Worm (Caenorhabditis elegans) whole organism, late embryonic: ENCODE data around the gene ech-3.

Source experiments
- C08G9.2 ChIP-seq: sonication (generic microtip); optimal IDR thresholded peaks from 2 replicates; lab custom pipeline; 2016; ENCODE audit warnings: mild to moderate bottlenecking, missing genetic modification characterization, moderate library complexity, missing compliant biosample characterization
- C38D4.7 ChIP-seq: fragments of 200-800 bp; sonication (Bioruptor generic); optimal IDR thresholded peaks from 2 replicates; lab custom pipeline; 2018; ENCODE audit warnings: mild to moderate bottlenecking, missing genetic modification characterization, moderate library complexity, missing compliant biosample characterization
- K02D7.2 ChIP-seq: sonication (generic microtip); optimal IDR thresholded peaks from 2 replicates; lab custom pipeline; 2017; ENCODE audit warnings: mild to moderate bottlenecking, missing genetic modification characterization, missing compliant biosample characterization
- Y22D7AL.16 ChIP-seq: sonication (generic microtip); optimal IDR thresholded peaks from 2 replicates; lab custom pipeline; 2016; ENCODE audit warnings: missing genetic modification characterization, missing compliant biosample characterization
- ahr-1 ChIP-seq: sonication (generic microtip); optimal IDR thresholded peaks from 2 replicates; lab custom pipeline; 2016; ENCODE audit warnings: missing genetic modification characterization, missing compliant biosample characterization
- ceh-14 ChIP-seq: sonication (generic microtip); optimal IDR thresholded peaks from 2 replicates; lab custom pipeline; 2016; ENCODE audit warnings: missing genotype, missing genetic modification characterization, missing compliant biosample characterization
- ceh-22 ChIP-seq: sonication (generic microtip); optimal IDR thresholded peaks from 2 replicates; lab custom pipeline; 2017; ENCODE audit warnings: missing biosample characterization, missing genetic modification characterization
- ceh-31 ChIP-seq: sonication (generic microtip); optimal IDR thresholded peaks from 2 replicates; lab custom pipeline; 2016; ENCODE audit warnings: missing genetic modification characterization, missing compliant biosample characterization
- ceh-34 ChIP-seq: sonication (generic microtip); optimal IDR thresholded peaks from 2 replicates; lab custom pipeline; 2016; ENCODE audit warnings: mild to moderate bottlenecking, missing genetic modification characterization, missing compliant biosample characterization
- ceh-45 ChIP-seq: fragments of 200-800 bp; sonication (Bioruptor generic); IDR thresholded peaks from 2 replicates; pipeline ENCODE4 v1.3.6; 2022; ENCODE audit warnings: missing genetic modification reagents, missing genetic modification characterization, missing compliant biosample characterization
- ceh-48 ChIP-seq: sonication (generic microtip); optimal IDR thresholded peaks from 2 replicates; lab custom pipeline; 2016; ENCODE audit warnings: missing genetic modification characterization, inconsistent platforms, missing compliant biosample characterization
- ceh-6 ChIP-seq: fragments of 200-800 bp; sonication (Bioruptor generic); optimal IDR thresholded peaks from 2 replicates; lab custom pipeline; 2018; ENCODE audit warnings: mild to moderate bottlenecking, missing genetic modification characterization, missing compliant biosample characterization
- ceh-9 ChIP-seq: sonication (generic microtip); optimal IDR thresholded peaks from 2 replicates; lab custom pipeline; 2016; ENCODE audit warnings: mild to moderate bottlenecking, missing genetic modification characterization, inconsistent platforms, missing compliant biosample characterization
- elt-4 ChIP-seq: sonication (generic microtip); optimal IDR thresholded peaks from 2 replicates; lab custom pipeline; 2016; ENCODE audit warnings: missing genetic modification characterization, missing compliant biosample characterization
- ets-4 ChIP-seq: sonication (generic microtip); optimal IDR thresholded peaks from 2 replicates; lab custom pipeline; 2016; ENCODE audit warnings: missing genetic modification characterization, missing compliant biosample characterization
- eyg-1 ChIP-seq: sonication (generic microtip); optimal IDR thresholded peaks from 2 replicates; lab custom pipeline; 2016; ENCODE audit warnings: missing genotype, missing genetic modification characterization, missing compliant biosample characterization
- fkh-10 ChIP-seq: fragments of 150-350 bp; optimal IDR thresholded peaks from 2 replicates; lab custom pipeline; 2014; ENCODE audit warnings: missing biosample characterization, missing genetic modification reagents, missing genetic modification characterization
- fkh-6 ChIP-seq: sonication (generic microtip); optimal IDR thresholded peaks from 2 replicates; lab custom pipeline; 2016; ENCODE audit warnings: missing genetic modification characterization, missing compliant biosample characterization
- gmeb-2 ChIP-seq: sonication (generic microtip); optimal IDR thresholded peaks from 2 replicates; lab custom pipeline; 2016; ENCODE audit warnings: missing genetic modification characterization, inconsistent platforms, missing compliant biosample characterization
- odd-2 ChIP-seq: sonication (generic microtip); optimal IDR thresholded peaks from 2 replicates; lab custom pipeline; 2017; ENCODE audit warnings: antibody characterized with exemption, mild to moderate bottlenecking, missing genetic modification characterization, missing compliant biosample characterization
- pat-9 ChIP-seq: fragments of 200-800 bp; sonication (Bioruptor generic); optimal IDR thresholded peaks from 2 replicates; lab custom pipeline; 2018; ENCODE audit warnings: mild to moderate bottlenecking, missing genetic modification characterization, moderate library complexity, missing compliant biosample characterization
- pha-2 ChIP-seq: sonication (generic microtip); optimal IDR thresholded peaks from 2 replicates; lab custom pipeline; 2017; ENCODE audit warnings: mild to moderate bottlenecking, missing genetic modification characterization, missing compliant biosample characterization
- pha-4 ChIP-seq: fragments of 150-350 bp; optimal IDR thresholded peaks from 2 replicates; lab custom pipeline; 2018; ENCODE audit warnings: missing biosample characterization, missing genetic modification reagents, missing genetic modification characterization
- pqm-1 ChIP-seq: sonication (generic microtip); optimal IDR thresholded peaks from 2 replicates; lab custom pipeline; 2016; ENCODE audit warnings: missing genetic modification characterization, missing compliant biosample characterization
- ref-2 ChIP-seq: sonication (generic microtip); optimal IDR thresholded peaks from 2 replicates; lab custom pipeline; 2016; ENCODE audit warnings: missing genetic modification characterization, missing compliant biosample characterization
- sox-2 ChIP-seq: fragments of 200-800 bp; sonication (Bioruptor generic); IDR thresholded peaks from 2 replicates; pipeline ENCODE4 v1.3.6; 2022; ENCODE audit warnings: missing genetic modification reagents, missing genetic modification characterization, missing compliant biosample characterization
- sox-4 ChIP-seq: sonication (generic microtip); optimal IDR thresholded peaks from 2 replicates; lab custom pipeline; 2017; ENCODE audit warnings: mild to moderate bottlenecking, missing genetic modification characterization, inconsistent platforms, missing compliant biosample characterization
- syd-9 ChIP-seq: sonication (generic microtip); optimal IDR thresholded peaks from 2 replicates; lab custom pipeline; 2016; ENCODE audit warnings: mild to moderate bottlenecking, missing genetic modification characterization, moderate library complexity, missing compliant biosample characterization
- tbx-2 ChIP-seq: sonication (generic microtip); optimal IDR thresholded peaks from 2 replicates; lab custom pipeline; 2016; ENCODE audit warnings: missing genetic modification characterization, missing compliant biosample characterization
- tbx-7 ChIP-seq: sonication (generic microtip); optimal IDR thresholded peaks from 2 replicates; lab custom pipeline; 2016; ENCODE audit warnings: missing genotype, missing genetic modification characterization, missing compliant biosample characterization
- unc-3 ChIP-seq, 2 experiments: fragments of 200-800 bp in 1 of 2; sonication (Bioruptor generic) in 1 of 2; sonication (generic microtip) in 1 of 2; conservative IDR thresholded peaks in 1 of 2; optimal IDR thresholded peaks in 1 of 2; 2 replicates each; pipeline versions ENCODE4 v1.3.6 to Lab custom; 2016 to 2022; ENCODE audit warnings: missing compliant biosample characterization in 2 of 2, missing genetic modification characterization in 2 of 2, missing genetic modification reagents in 1 of 2
- unc-55 ChIP-seq: sonication (generic microtip); optimal IDR thresholded peaks from 2 replicates; lab custom pipeline; 2017; ENCODE audit warnings: missing biosample characterization, missing genetic modification reagents, missing genetic modification characterization
- unc-86 ChIP-seq: sonication (generic microtip); optimal IDR thresholded peaks from 2 replicates; lab custom pipeline; 2016; ENCODE audit warnings: missing genetic modification characterization, missing compliant biosample characterization
- zip-5 ChIP-seq: sonication (generic microtip); optimal IDR thresholded peaks from 2 replicates; lab custom pipeline; 2016; ENCODE audit warnings: missing genetic modification characterization, missing compliant biosample characterization
- ztf-16 ChIP-seq: sonication (generic microtip); optimal IDR thresholded peaks from 2 replicates; lab custom pipeline; 2017; ENCODE audit warnings: missing genetic modification characterization, missing compliant biosample characterization

ech-3 gene

DNA sequence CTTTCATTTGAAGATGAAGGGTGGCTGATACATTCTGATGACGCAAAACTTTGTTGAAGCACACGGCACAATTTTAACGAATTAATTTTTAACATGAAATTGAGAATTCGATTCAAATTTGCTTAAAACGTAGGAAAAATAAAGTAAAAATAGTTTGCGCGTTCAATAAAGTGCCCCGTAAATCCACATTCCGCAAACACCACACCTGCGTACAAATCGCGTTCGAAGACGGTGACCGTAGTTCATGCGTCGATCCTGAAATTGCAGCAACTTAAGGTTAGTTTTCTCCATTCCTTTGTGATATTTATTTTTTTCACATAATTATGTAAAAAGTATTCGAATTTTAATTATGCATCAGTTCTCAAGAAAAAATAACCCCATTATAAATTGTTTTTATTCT lies 2.7 kb downstream of the ech-3 start, which contains the start of gene F43H9.3:
TSS of gene F43H9.3 (minus strand) at position 189 of the 400 bp plus-strand sequence.
- TF ChIP-seq ceh-31 (no peak), syd-9 (tag; lab: Kevin White, UChicago) (no peak), zip-5 (no peak), fkh-10 (GFP tag; lab: Kevin White, UChicago) (no peak), C08G9.2 (no peak), ref-2 (tag; lab: Kevin White, UChicago) (no peak), ceh-34 (no peak), ceh-22 (tag; lab: Kevin White, UChicago) (no peak), ahr-1 (tag; lab: Kevin White, UChicago) (no peak), K02D7.2 (no peak), tbx-7 (tag; lab: Kevin White, UChicago) (no peak), ceh-48 (tag; lab: Kevin White, UChicago) (no peak), ceh-9 (no peak), ceh-45 (GFP tag; lab: Robert Waterston, UW) (no peak), pat-9 (tag; lab: Kevin White, UChicago) (no peak)

DNA sequence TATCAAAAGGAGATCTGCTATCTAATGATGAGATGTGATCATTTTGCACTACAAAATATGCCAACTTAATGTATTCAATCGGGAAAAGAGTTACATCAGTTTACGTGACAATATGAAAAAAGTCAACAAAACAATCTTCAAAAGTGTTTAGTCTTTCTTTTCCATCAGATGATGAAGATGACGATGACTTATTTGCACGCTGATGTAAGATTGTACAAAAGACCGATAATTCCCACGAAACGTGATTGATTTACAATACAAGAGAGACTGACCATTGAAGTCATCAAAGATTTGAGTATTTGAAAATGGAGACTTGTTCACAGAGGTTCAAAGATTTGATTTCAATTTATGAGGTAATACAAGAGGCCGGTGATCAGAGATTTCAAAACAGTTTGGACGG lies 3.2 kb downstream of the ech-3 start:
- no peak for TF ChIP-seq C38D4.7
- TF ChIP-seq eyg-1 (tag; lab: Kevin White, UChicago): no peak
- no peak for TF ChIP-seq sox-2 (GFP tag; lab: Robert Waterston, UW)
- TF ChIP-seq Y22D7AL.16 (tag; lab: Kevin White, UChicago): no peak
- TF ChIP-seq unc-3 (GFP tag; conservative IDR thresholded peaks at IDR 0.05; lab: Robert Waterston, UW): no peak
- TF ChIP-seq unc-3 (tag; optimal IDR thresholded peaks at IDR 0.05; lab: Kevin White, UChicago): no peak
- TF ChIP-seq ref-2 (tag; lab: Kevin White, UChicago): no peak
- TF ChIP-seq ets-4 (tag; lab: Kevin White, UChicago): no peak
- TF ChIP-seq syd-9 (tag; lab: Kevin White, UChicago): no peak
- no peak for TF ChIP-seq odd-2 (tag; lab: Kevin White, UChicago)
- TF ChIP-seq, all 69 proteins: peak for 0

DNA sequence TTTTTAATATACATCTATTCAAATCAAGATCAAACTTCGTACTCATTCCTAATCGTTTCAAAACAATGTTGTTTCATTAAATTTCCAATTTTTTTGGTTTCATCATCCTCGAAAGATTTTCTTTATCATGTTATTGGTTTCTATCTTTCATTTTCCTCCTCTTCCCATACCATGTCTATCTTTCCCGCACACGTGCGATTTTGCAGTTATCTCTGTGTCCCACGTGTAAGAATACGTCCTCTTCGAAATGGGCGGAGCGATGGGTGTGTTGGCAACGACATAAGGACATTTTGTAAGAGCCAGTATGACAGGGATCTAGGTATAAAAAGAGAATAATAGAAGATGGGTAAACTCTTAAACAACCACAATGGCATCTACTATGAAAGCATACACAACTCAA lies 4.3 kb downstream of the ech-3 start, which contains the start of gene F43H9.4:
TSS of gene F43H9.4 (plus strand) at position 366 of the 400 bp plus-strand sequence.
- TF ChIP-seq C08G9.2: no peak
- no peak for TF ChIP-seq pha-4 (tag; lab: Kevin White, UChicago)
- TF ChIP-seq ztf-16 (tag; lab: Kevin White, UChicago): no peak
- no peak for TF ChIP-seq sox-4 (tag; lab: Kevin White, UChicago)
- TF ChIP-seq odd-2 (tag; lab: Kevin White, UChicago): no peak
- no peak for TF ChIP-seq ceh-31
- TF ChIP-seq gmeb-2 (tag; lab: Kevin White, UChicago): no peak
- TF ChIP-seq unc-55 (GFP tag; lab: Kevin White, UChicago): no peak
- TF ChIP-seq tbx-2 (tag; lab: Kevin White, UChicago): no peak
- no peak for TF ChIP-seq ceh-6 (GFP tag; lab: Kevin White, UChicago)
- TF ChIP-seq pqm-1 (tag; lab: Kevin White, UChicago): no peak
- TF ChIP-seq pat-9 (tag; lab: Kevin White, UChicago): no peak
- TF ChIP-seq tbx-7 (tag; lab: Kevin White, UChicago): no peak
- no peak for TF ChIP-seq fkh-6 (tag; lab: Kevin White, UChicago)
- no peak for TF ChIP-seq unc-86 (tag; lab: Kevin White, UChicago)
- TF ChIP-seq syd-9 (tag; lab: Kevin White, UChicago): no peak
- TF ChIP-seq ceh-14 (tag; lab: Kevin White, UChicago): no peak
- no peak for TF ChIP-seq elt-4 (tag; lab: Kevin White, UChicago)
- TF ChIP-seq pha-2 (tag; lab: Kevin White, UChicago): no peak
